Worm (Caenorhabditis elegans) whole organism, L1 larva: ENCODE results near the gene Y40B10A.5.

Experiments
- F16B12.6 ChIP-seq: fragments of 150-350 bp; optimal IDR thresholded peaks from 2 replicates; lab custom pipeline; 2014; ENCODE audit warnings: missing biosample characterization, missing genetic modification characterization
- Y116A8C.19 ChIP-seq: sonication (generic microtip); optimal IDR thresholded peaks from 2 replicates; lab custom pipeline; 2016; ENCODE audit warnings: missing compliant biosample characterization, missing genetic modification characterization, borderline replicate concordance
- alr-1 ChIP-seq: fragments of 200-800 bp; sonication (Bioruptor generic); optimal IDR thresholded peaks from 2 replicates; lab custom pipeline; 2018; ENCODE audit warnings: borderline replicate concordance, mild to moderate bottlenecking, missing genetic modification characterization, missing compliant biosample characterization
- blmp-1 ChIP-seq: fragments of 150-350 bp; optimal IDR thresholded peaks from 2 replicates; lab custom pipeline; 2014; ENCODE audit warnings: missing biosample characterization, missing genetic modification characterization
- dpl-1 ChIP-seq, 3 experiments: fragments of 150-350 bp in 2 of 3; sonication (generic microtip) in 1 of 3; optimal IDR thresholded peaks; 2 replicates each; lab custom pipeline; 2014 to 2017; ENCODE audit warnings: missing biosample characterization in 3 of 3, missing genetic modification characterization in 3 of 3, missing genetic modification reagents in 3 of 3
- dsc-1 ChIP-seq: sonication (generic microtip); optimal IDR thresholded peaks from 2 replicates; lab custom pipeline; 2016; ENCODE audit warnings: mild to moderate bottlenecking, missing genetic modification characterization, missing compliant biosample characterization
- efl-1 ChIP-seq, 4 experiments: fragments of 150-350 bp; optimal IDR thresholded peaks in 3 of 4; peaks in 1 of 4; 1 replicate in 1 of 4; 2 replicates in 3 of 4; lab custom pipeline; 2014; ENCODE audit warnings: missing biosample characterization in 2 of 4, missing genetic modification characterization in 2 of 4, missing genetic modification reagents in 2 of 4
- elt-2 ChIP-seq: sonication (generic microtip); optimal IDR thresholded peaks from 2 replicates; lab custom pipeline; 2016; ENCODE audit warnings: missing genetic modification characterization, mild to moderate bottlenecking, inconsistent platforms, missing compliant biosample characterization, missing genetic modification reagents
- fkh-4 ChIP-seq: sonication (generic microtip); optimal IDR thresholded peaks from 2 replicates; lab custom pipeline; 2016; ENCODE audit warnings: missing compliant biosample characterization, missing genetic modification characterization, borderline replicate concordance
- fkh-8 ChIP-seq: sonication (generic microtip); optimal IDR thresholded peaks from 2 replicates; lab custom pipeline; 2016; ENCODE audit warnings: mild to moderate bottlenecking, missing genetic modification characterization, missing compliant biosample characterization
- hpl-2 ChIP-seq: fragments of 150-350 bp; optimal IDR thresholded peaks from 2 replicates; lab custom pipeline; 2014; ENCODE audit warnings: missing biosample characterization, missing genetic modification reagents, missing genetic modification characterization
- isw-1 ChIP-seq: fragments of 200-800 bp; sonication (Bioruptor generic); IDR thresholded peaks from 2 replicates; pipeline ENCODE4 v1.3.6; 2022; ENCODE audit warnings: missing genetic modification characterization, missing compliant biosample characterization
- lin-14 ChIP-seq: fragments of 200-800 bp; sonication (Bioruptor generic); optimal IDR thresholded peaks from 2 replicates; lab custom pipeline; 2018; ENCODE audit warnings: mild to moderate bottlenecking, missing genetic modification characterization, moderate library complexity, missing compliant biosample characterization
- lin-35 ChIP-seq, 2 experiments: fragments of 150-350 bp; optimal IDR thresholded peaks; 2 replicates each; lab custom pipeline; 2014; ENCODE audit warnings: missing biosample characterization in 2 of 2, missing genetic modification characterization in 2 of 2, missing genetic modification reagents in 2 of 2
- lsy-2 ChIP-seq, 2 experiments: fragments of 150-350 bp; optimal IDR thresholded peaks; 2 replicates each; lab custom pipeline; 2014; ENCODE audit warnings: missing biosample characterization in 2 of 2, missing genetic modification characterization in 2 of 2
- mef-2 ChIP-seq: fragments of 150-350 bp; optimal IDR thresholded peaks from 2 replicates; lab custom pipeline; 2014; ENCODE audit warnings: missing biosample characterization, missing genetic modification characterization
- mep-1 ChIP-seq: fragments of 150-350 bp; optimal IDR thresholded peaks from 2 replicates; lab custom pipeline; 2014; ENCODE audit warnings: missing biosample characterization, missing genetic modification characterization
- nhr-12 ChIP-seq: sonication (generic microtip); optimal IDR thresholded peaks from 2 replicates; lab custom pipeline; 2017; ENCODE audit warnings: missing biosample characterization, missing genetic modification characterization
- nhr-19 ChIP-seq: fragments of 200-800 bp; sonication (Bioruptor generic); conservative IDR thresholded peaks from 2 replicates; pipeline ENCODE4 v1.3.6; 2022; ENCODE audit warnings: missing genetic modification characterization, missing compliant biosample characterization
- nhr-20 ChIP-seq: sonication (generic microtip); optimal IDR thresholded peaks from 2 replicates; lab custom pipeline; 2016; ENCODE audit warnings: mild to moderate bottlenecking, missing genetic modification characterization, missing compliant biosample characterization
- nhr-28 ChIP-seq: fragments of 150-350 bp; optimal IDR thresholded peaks from 2 replicates; lab custom pipeline; 2014; ENCODE audit warnings: missing biosample characterization, missing genetic modification characterization
- nhr-71 ChIP-seq: sonication (generic microtip); optimal IDR thresholded peaks from 2 replicates; lab custom pipeline; 2016; ENCODE audit warnings: mild to moderate bottlenecking, missing genetic modification characterization, moderate library complexity, missing compliant biosample characterization
- nhr-85 ChIP-seq: sonication (generic microtip); peaks from one replicate; lab custom pipeline; 2016; ENCODE audit warnings: missing genetic modification characterization, inconsistent platforms, missing compliant biosample characterization
- pqm-1 ChIP-seq: sonication (generic microtip); optimal IDR thresholded peaks from 3 replicates; lab custom pipeline; 2017; ENCODE audit warnings: missing biosample characterization, missing genetic modification characterization
- rnt-1 ChIP-seq: sonication (generic microtip); optimal IDR thresholded peaks from 2 replicates; lab custom pipeline; 2016; ENCODE audit warnings: mild to moderate bottlenecking, missing genetic modification characterization, moderate library complexity, missing compliant biosample characterization
- skn-1 ChIP-seq: fragments of 150-350 bp; optimal IDR thresholded peaks from 2 replicates; lab custom pipeline; 2014; ENCODE audit warnings: missing biosample characterization, missing genetic modification characterization
- snpc-4 ChIP-seq: fragments of 150-350 bp; optimal IDR thresholded peaks from 2 replicates; lab custom pipeline; 2014; ENCODE audit warnings: missing biosample characterization, missing genetic modification characterization
- snu-23 ChIP-seq: sonication (generic microtip); optimal IDR thresholded peaks from 2 replicates; lab custom pipeline; 2016; ENCODE audit warnings: missing genetic modification characterization, missing compliant biosample characterization
- sox-4 ChIP-seq: sonication (generic microtip); optimal IDR thresholded peaks from 2 replicates; lab custom pipeline; 2016; ENCODE audit warnings: missing genetic modification characterization, missing compliant biosample characterization
- sup-37 ChIP-seq: fragments of 200-800 bp; sonication (Bioruptor generic); optimal IDR thresholded peaks from 2 replicates; lab custom pipeline; 2018; ENCODE audit warnings: mild to moderate bottlenecking, missing genetic modification characterization, missing compliant biosample characterization
- tbx-2 ChIP-seq: sonication (generic microtip); optimal IDR thresholded peaks from 2 replicates; lab custom pipeline; 2016; ENCODE audit warnings: missing genetic modification characterization, missing compliant biosample characterization
- unc-86 ChIP-seq: sonication (generic microtip); optimal IDR thresholded peaks from 2 replicates; lab custom pipeline; 2016; ENCODE audit warnings: missing genetic modification characterization, missing compliant biosample characterization
- zip-4 ChIP-seq: fragments of 200-800 bp; sonication (Bioruptor generic); optimal IDR thresholded peaks from 2 replicates; lab custom pipeline; 2018; ENCODE audit warnings: mild to moderate bottlenecking, missing genetic modification characterization, moderate library complexity, missing compliant biosample characterization

Gene Y40B10A.5

ce11 chrV:2057324-2057723, 11.5 kb upstream of the Y40B10A.5 start, which contains the start of gene comt-3:
TSS of gene comt-3 (plus strand) at chrV:2057537.
- TF ChIP-seq blmp-1 (tag; lab: Kevin White, UChicago) (no peak), mef-2 (tag; lab: Kevin White, UChicago) (no peak), nhr-71 (tag; lab: Kevin White, UChicago) (peak; percentile 8), nhr-28 (tag; lab: Kevin White, UChicago) (no peak), isw-1 (GFP tag; lab: Robert Waterston, UW) (no peak), zip-4 (GFP tag; lab: Kevin White, UChicago) (peak; percentile 22), unc-86 (tag; lab: Kevin White, UChicago) (no peak), lsy-2 (tag; optimal IDR thresholded peaks at IDR 0.05; lab: Kevin White, UChicago) (no peak), skn-1 (tag; lab: Kevin White, UChicago) (peak; percentile 99), efl-1 (optimal IDR thresholded peaks at IDR 0.05; lab: Kevin White, UChicago) (no peak), efl-1 (GFP tag; optimal IDR thresholded peaks at IDR 0.05 in 1 of 2; lab: Kevin White, UChicago) (peak in 1 of 2 experiments; percentile 24), nhr-20 (tag; lab: Kevin White, UChicago) (peak; percentile 39), lin-35 (GFP tag; optimal IDR thresholded peaks at IDR 0.05; lab: Kevin White, UChicago) (peak in 1 of 2 experiments; percentile 3), nhr-19 (GFP tag; lab: Robert Waterston, UW) (no peak), Y116A8C.19 (tag; lab: Kevin White, UChicago) (no peak)

ce11 chrV:2055765-2056504, 10.1 kb upstream of the Y40B10A.5 start:
- TF ChIP-seq nhr-20 (tag; lab: Kevin White, UChicago): peak; percentile 33
- no peak for TF ChIP-seq rnt-1 (tag; lab: Kevin White, UChicago)
- peak; percentile 15 for TF ChIP-seq fkh-8 (tag; lab: Kevin White, UChicago)
- peak; percentile 87 for TF ChIP-seq lin-14 (GFP tag; lab: Kevin White, UChicago)
- TF ChIP-seq sup-37 (GFP tag; lab: Kevin White, UChicago): no peak
- TF ChIP-seq mef-2 (tag; lab: Kevin White, UChicago): no peak
- peak; percentile 56 for TF ChIP-seq nhr-85 (tag; lab: Kevin White, UChicago)
- TF ChIP-seq efl-1 (optimal IDR thresholded peaks at IDR 0.05; lab: Kevin White, UChicago): peak; percentile 17 to 19
- no peak for TF ChIP-seq efl-1 (GFP tag; optimal IDR thresholded peaks at IDR 0.05 in 1 of 2; lab: Kevin White, UChicago)
- TF ChIP-seq snu-23 (GFP tag; lab: Kevin White, UChicago): peak; percentile 33
- TF ChIP-seq nhr-12: no peak
- TF ChIP-seq tbx-2 (tag; lab: Kevin White, UChicago): no peak
- no peak for TF ChIP-seq alr-1 (tag; lab: Kevin White, UChicago)
- no peak for TF ChIP-seq fkh-4 (tag; lab: Kevin White, UChicago)
- TF ChIP-seq blmp-1 (tag; lab: Kevin White, UChicago): peak; percentile 47
- TF ChIP-seq F16B12.6 (tag; lab: Kevin White, UChicago): peak; percentile 60
- TF ChIP-seq sox-4: no peak
- TF ChIP-seq nhr-71 (tag; lab: Kevin White, UChicago): peak; percentile 8
- peak in 1 of 2 experiments; percentile 20 for TF ChIP-seq lsy-2 (tag; optimal IDR thresholded peaks at IDR 0.05; lab: Kevin White, UChicago)
- no peak for TF ChIP-seq pqm-1 (tag; lab: Kevin White, UChicago)
- peak; percentile 12 for TF ChIP-seq elt-2 (tag; lab: Kevin White, UChicago)
- TF ChIP-seq dsc-1: peak; percentile 15
- TF ChIP-seq mep-1 (tag; lab: Kevin White, UChicago): peak; percentile 17
- TF ChIP-seq dpl-1 (GFP tag; optimal IDR thresholded peaks at IDR 0.05; lab: Kevin White, UChicago): no peak

ce11 chrV:2054254-2054653, 8.4 kb upstream of the Y40B10A.5 start:
- peak; percentile 20 for TF ChIP-seq nhr-20 (tag; lab: Kevin White, UChicago)
- no peak for TF ChIP-seq snpc-4 (tag; lab: Kevin White, UChicago)
- no peak for TF ChIP-seq tbx-2 (tag; lab: Kevin White, UChicago)
- no peak for TF ChIP-seq hpl-2 (GFP tag; lab: Kevin White, UChicago)
- TF ChIP-seq unc-86 (tag; lab: Kevin White, UChicago): no peak
- TF ChIP-seq blmp-1 (tag; lab: Kevin White, UChicago): peak; percentile 55
- TF ChIP-seq efl-1 (optimal IDR thresholded peaks at IDR 0.05; lab: Kevin White, UChicago): peak in 1 of 2 experiments; percentile 0
- no peak for TF ChIP-seq efl-1 (GFP tag; optimal IDR thresholded peaks at IDR 0.05 in 1 of 2; lab: Kevin White, UChicago)
- TF ChIP-seq nhr-19 (GFP tag; lab: Robert Waterston, UW): no peak
